Fruit fly (Drosophila melanogaster): Measurements from ENCODE around the gene bcn92.
A peak's percentile ranks its signal among the peaks of the same experiment; 100 is the strongest.

Gene bcn92

DNA sequence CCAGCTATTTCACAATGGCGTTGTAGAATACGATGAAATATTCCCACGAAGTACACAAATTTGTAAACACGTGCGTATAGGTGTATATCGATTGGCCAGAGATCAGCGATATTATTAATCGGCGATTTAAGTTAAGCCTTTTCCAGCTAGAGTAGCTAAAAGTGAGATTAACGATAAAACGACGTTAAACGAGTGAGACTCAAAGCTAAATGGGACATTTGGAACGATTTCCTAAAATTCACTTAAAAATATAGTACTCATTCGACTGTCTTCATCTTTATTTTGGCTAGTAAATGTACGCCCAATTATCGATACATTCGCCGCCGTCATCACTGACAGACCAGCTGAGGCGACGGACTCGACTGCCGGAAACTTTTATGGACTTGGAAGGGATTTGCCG lies 35.1 kb upstream of the bcn92 start, which contains the start of the genes Nmd3 and CG17776 (continued):
- TF ChIP-seq Opbp (GFP tag; IDR thresholded peaks at IDR 0.05; ENCODE audit: partially characterized antibody) (peak; percentile 35; the same call in 1 of the 3 replicates), CG2129 (GFP tag; IDR thresholded peaks at IDR 0.05; ENCODE audit: partially characterized antibody) (no peak; the same call in 1 of the 2 replicates), zen2 (GFP tag; IDR thresholded peaks at IDR 0.05; ENCODE audit: partially characterized antibody) (peak; percentile 63; the same call in 2 of the 3 replicates), CG1832 (GFP tag; optimal IDR thresholded peaks at IDR 0.05) (no peak), schlank (tag; optimal IDR thresholded peaks at IDR 0.05) (no peak), Side (GFP tag; optimal IDR thresholded peaks at IDR 0.05) (peak; percentile 11), ara (GFP tag; IDR thresholded peaks at IDR 0.05) (no peak), Dll (GFP tag; IDR thresholded peaks at IDR 0.05; ENCODE audit: partially characterized antibody) (peak; percentile 79), CG14710 (tag; optimal IDR thresholded peaks at IDR 0.05) (peak; percentile 45), ash1 (GFP tag; optimal IDR thresholded peaks at IDR 0.05) (no peak), amos (GFP tag; IDR thresholded peaks at IDR 0.05; ENCODE audit: partially characterized antibody) (peak; percentile 47; the same call in 1 of the 2 replicates)

DNA sequence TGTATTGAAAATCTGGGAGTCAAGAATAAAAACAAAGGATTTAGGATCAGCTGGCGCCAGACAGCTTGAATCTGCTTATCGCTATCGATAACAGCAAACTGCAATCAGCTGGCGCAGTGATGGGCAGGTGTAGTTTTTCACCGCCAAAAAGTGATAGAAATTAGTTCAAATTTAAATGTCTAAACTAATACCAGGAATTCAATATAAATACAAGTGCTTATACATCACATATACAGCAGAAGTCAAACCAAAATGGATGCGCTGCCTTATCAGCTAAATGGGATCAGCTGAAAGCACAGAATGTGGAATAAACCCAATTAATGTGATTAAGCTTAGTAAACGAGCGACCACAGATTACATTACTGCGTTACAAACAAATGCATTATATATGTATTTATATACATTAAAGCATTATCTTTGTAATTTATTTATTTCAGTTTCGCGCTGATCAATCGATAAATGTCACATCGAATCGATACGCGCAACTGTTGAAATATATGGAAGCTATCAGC lies 31.4 kb upstream of the bcn92 start, which contains the start of gene pn:
TSS of gene pn (plus strand) at position 462 of the 512 bp plus-strand sequence.
- TF ChIP-seq Sry-δ (GFP tag; optimal IDR thresholded peaks at IDR 0.05) (peak; percentile 57), CG16813 (GFP tag; IDR thresholded peaks at IDR 0.05; ENCODE audit: partially characterized antibody) (0 out of 3 replicates have a peak, but pooled peaks have one; percentile 39), CG17328 (GFP tag; IDR thresholded peaks at IDR 0.05) (no peak), onecut (GFP tag; IDR thresholded peaks at IDR 0.05) (peak; percentile 6; the same call in 1 of the 2 replicates), ato (GFP tag; IDR thresholded peaks at IDR 0.05; ENCODE audit: partially characterized antibody) (0 out of 2 replicates have a peak, but pooled peaks have one; percentile 27), CG13624 (GFP tag; optimal IDR thresholded peaks at IDR 0.05) (no peak), CG6813 (GFP tag; optimal IDR thresholded peaks at IDR 0.05) (no peak), Doc3 (GFP tag; IDR thresholded peaks at IDR 0.05; ENCODE audit: partially characterized antibody) (0 out of 3 replicates have a peak, but pooled peaks have one; percentile 19), CG3407 (GFP tag; optimal IDR thresholded peaks at IDR 0.05) (no peak), CG2116 (GFP tag; optimal IDR thresholded peaks at IDR 0.05) (peak; percentile 56), MBD-R2 (GFP tag; IDR thresholded peaks at IDR 0.05) (peak; percentile 33; the same call in 1 of the 2 replicates), gcm2 (GFP tag; optimal IDR thresholded peaks at IDR 0.05) (no peak), Adf1 (GFP tag; IDR thresholded peaks at IDR 0.05) (no peak), nerfin-2 (GFP tag; IDR thresholded peaks at IDR 0.05; ENCODE audit: partially characterized antibody) (peak; percentile 34; the same call in 1 of the 2 replicates), amos (GFP tag; IDR thresholded peaks at IDR 0.05; ENCODE audit: partially characterized antibody) (peak; percentile 20; the same call in 1 of the 2 replicates), Six4 (GFP tag; optimal IDR thresholded peaks at IDR 0.05) (no peak), crc (GFP tag; optimal IDR thresholded peaks at IDR 0.05) (no peak), CG9932 (GFP tag; IDR thresholded peaks at IDR 0.05) (no peak), bigmax (GFP tag; optimal IDR thresholded peaks at IDR 0.05) (no peak), bbx (GFP tag; IDR thresholded peaks at IDR 0.05; ENCODE audit: partially characterized antibody) (peak; percentile 38; the same call in 1 of the 2 replicates), CG17186 (GFP tag; optimal IDR thresholded peaks at IDR 0.05) (peak; percentile 37), z (GFP tag; IDR thresholded peaks at IDR 0.05) (no peak), CG16779 (GFP tag; IDR thresholded peaks at IDR 0.05) (no peak), CG2129 (GFP tag; IDR thresholded peaks at IDR 0.05; ENCODE audit: partially characterized antibody) (no peak), gsb-n (tag; optimal IDR thresholded peaks at IDR 0.05) (no peak), CG3995 (GFP tag; optimal IDR thresholded peaks at IDR 0.05) (no peak), crp (GFP tag; optimal IDR thresholded peaks at IDR 0.05) (peak; percentile 55 to 83), chinmo (GFP tag; IDR thresholded peaks at IDR 0.05; ENCODE audit: partially characterized antibody) (0 out of 4 replicates have a peak, but pooled peaks have one; percentile 22), CG15514 (GFP tag; optimal IDR thresholded peaks at IDR 0.05) (peak; percentile 15), trem (tag; optimal IDR thresholded peaks at IDR 0.05) (peak; percentile 0), CG14860 (GFP tag; IDR thresholded peaks at IDR 0.05; ENCODE audit: partially characterized antibody) (0 out of 3 replicates have a peak, but pooled peaks have one; percentile 44), CG6689 (GFP tag; IDR thresholded peaks at IDR 0.05) (no peak), bsh (GFP tag; optimal IDR thresholded peaks at IDR 0.05) (no peak), CG7786 (GFP tag; optimal IDR thresholded peaks at IDR 0.05) (no peak), danr (GFP tag; IDR thresholded peaks at IDR 0.05) (no peak), Dref (GFP tag; IDR thresholded peaks at IDR 0.05) (peak; percentile 62), CG16863 (GFP tag; optimal IDR thresholded peaks at IDR 0.05) (no peak), CG14710 (tag; optimal IDR thresholded peaks at IDR 0.05) (peak; percentile 19)

All from whole organism, embryonic.